Worm (Caenorhabditis elegans): ENCODE measurements around the gene catp-8.

ce11 chrIV:11523685-11524084, 44.6 kb upstream of the catp-8 start:
- TF ChIP-seq Y22D7AL.16 (tag; optimal IDR thresholded peaks at IDR 0.05): no peak
- TF ChIP-seq odd-2 (tag; optimal IDR thresholded peaks at IDR 0.05): no peak
- TF ChIP-seq ttx-3 (tag; optimal IDR thresholded peaks at IDR 0.05): no peak
- TF ChIP-seq fkh-6 (tag; optimal IDR thresholded peaks at IDR 0.05): no peak
- no peak for TF ChIP-seq unc-55 (GFP tag; optimal IDR thresholded peaks at IDR 0.05)
- no peak for TF ChIP-seq ama-1 (optimal IDR thresholded peaks at IDR 0.05)
- no peak for TF ChIP-seq pha-4 (tag; optimal IDR thresholded peaks at IDR 0.05)
